Worm (Caenorhabditis elegans) whole organism, L4/young adult: ENCODE results near the gene C15B12.4.

Experiments used
- dao-5 ChIP-seq: sonication (generic microtip); optimal IDR thresholded peaks from 2 replicates; lab custom pipeline; 2016; ENCODE audit warnings: missing genotype, missing genetic modification characterization, moderate library complexity, missing compliant biosample characterization
- him-1 ChIP-seq: sonication (generic microtip); optimal IDR thresholded peaks from 2 replicates; lab custom pipeline; 2016; ENCODE audit warnings: missing genotype, missing genetic modification reagents, missing genetic modification characterization, missing compliant biosample characterization

DNA sequence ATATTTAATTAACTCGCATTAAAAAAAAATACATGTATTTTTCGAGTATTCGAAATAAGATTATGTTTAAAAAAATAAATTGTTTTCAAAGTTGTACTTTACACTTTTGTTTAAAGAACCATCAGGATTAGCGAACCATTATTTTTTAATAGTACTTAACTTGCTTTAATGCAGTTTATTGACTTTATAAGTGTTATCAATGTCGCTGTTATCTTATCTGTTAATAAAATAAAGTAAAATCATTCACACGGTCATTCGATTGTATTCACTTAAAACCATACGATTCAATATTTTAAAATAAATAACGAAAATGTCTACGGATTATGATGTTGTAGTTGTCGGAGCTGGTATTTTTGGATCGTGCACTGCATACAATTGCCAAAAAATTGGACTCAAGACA lies 3.0 kb upstream of the C15B12.4 start, which contains the start of gene C15B12.1:
- TF ChIP-seq dao-5 (no peak), him-1 (no peak)
